Worm (Caenorhabditis elegans): ENCODE results near the gene Y22D7AL.9.

DNA sequence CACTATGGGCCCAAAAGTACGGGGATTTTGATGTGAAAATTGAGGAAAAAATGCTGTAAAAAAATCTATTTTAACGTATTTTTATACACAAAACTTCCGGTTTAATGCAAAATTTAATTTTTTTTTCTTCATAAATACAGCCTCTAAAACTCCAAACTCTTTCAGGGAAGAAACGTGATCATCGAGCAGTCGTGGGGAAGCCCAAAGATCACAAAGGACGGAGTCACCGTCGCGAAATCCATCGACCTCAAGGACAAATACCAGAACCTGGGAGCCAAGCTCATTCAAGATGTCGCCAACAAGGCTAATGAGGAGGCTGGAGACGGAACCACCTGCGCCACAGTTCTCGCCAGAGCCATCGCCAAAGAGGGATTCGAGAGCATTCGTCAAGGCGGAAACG, 6.1 kb upstream of the Y22D7AL.9 start:
- no peak for TF ChIP-seq flt-1 (GFP tag; IDR thresholded peaks at IDR 0.05)
- no peak for TF ChIP-seq hmbx-1 (tag; optimal IDR thresholded peaks at IDR 0.05)
- TF ChIP-seq ama-1 (optimal IDR thresholded peaks at IDR 0.05) = no peak
- TF ChIP-seq hmg-4 (GFP tag; optimal IDR thresholded peaks at IDR 0.05) = no peak
- TF ChIP-seq aly-1 (tag; optimal IDR thresholded peaks at IDR 0.05) = no peak
- no peak for TF ChIP-seq ceh-13 (GFP tag; optimal IDR thresholded peaks at IDR 0.05)
- no peak for TF ChIP-seq tra-4 (tag; optimal IDR thresholded peaks at IDR 0.05)
- TF ChIP-seq sea-1 (GFP tag; conservative IDR thresholded peaks at IDR 0.05) = no peak

Measured in whole organism, early embryonic.